Worm (Caenorhabditis elegans) whole organism, mixed stage, embryonic: Measurements from ENCODE around the gene dnc-2.
A peak's percentile ranks its signal among the peaks of the same experiment; 100 is the strongest.

Experiments
- M03D4.4 ChIP-seq: sonication (generic microtip); optimal IDR thresholded peaks from 2 replicates; lab custom pipeline; 2017; ENCODE audit warnings: mild to moderate bottlenecking, missing genetic modification characterization, missing compliant biosample characterization
- blmp-1 ChIP-seq: fragments of 150-350 bp; optimal IDR thresholded peaks from 2 replicates; lab custom pipeline; 2014; ENCODE audit warnings: missing biosample characterization, missing genetic modification characterization
- ceh-39 ChIP-seq: fragments of 150-350 bp; optimal IDR thresholded peaks from 2 replicates; lab custom pipeline; 2014; ENCODE audit warnings: missing biosample characterization, missing genetic modification characterization
- ceh-43 ChIP-seq: fragments of 200-800 bp; sonication (Bioruptor generic); optimal IDR thresholded peaks from 2 replicates; lab custom pipeline; 2018; ENCODE audit warnings: mild to moderate bottlenecking, missing genetic modification characterization, moderate library complexity, missing compliant biosample characterization
- ceh-83 ChIP-seq: fragments of 200-800 bp; sonication (Bioruptor generic); optimal IDR thresholded peaks from 2 replicates; lab custom pipeline; 2018; ENCODE audit warnings: mild to moderate bottlenecking, missing genetic modification characterization, missing compliant biosample characterization
- ces-1 ChIP-seq: fragments of 150-350 bp; optimal IDR thresholded peaks from 2 replicates; lab custom pipeline; 2014; ENCODE audit warnings: missing biosample characterization, missing genetic modification reagents, missing genetic modification characterization
- drap-1 ChIP-seq: fragments of 200-800 bp; sonication (Bioruptor generic); optimal IDR thresholded peaks from 3 replicates; lab custom pipeline; 2018; ENCODE audit warnings: mild to moderate bottlenecking, missing genetic modification characterization, missing compliant biosample characterization
- elt-1 ChIP-seq: sonication (generic microtip); optimal IDR thresholded peaks from 2 replicates; lab custom pipeline; 2017; ENCODE audit warnings: missing genetic modification characterization, mild to moderate bottlenecking, missing compliant biosample characterization, antibody characterized with exemption, moderate library complexity, borderline replicate concordance; ENCODE audit not compliant: insufficient read depth
- elt-3 ChIP-seq: fragments of 150-350 bp; optimal IDR thresholded peaks from 2 replicates; lab custom pipeline; 2014; ENCODE audit warnings: missing biosample characterization, missing genetic modification characterization
- flh-1 ChIP-seq: fragments of 200-800 bp; sonication (Bioruptor generic); optimal IDR thresholded peaks from 2 replicates; lab custom pipeline; 2018; ENCODE audit warnings: mild to moderate bottlenecking, missing genetic modification characterization, moderate library complexity, missing compliant biosample characterization
- ham-2 ChIP-seq: fragments of 200-800 bp; sonication (Bioruptor generic); optimal IDR thresholded peaks from 2 replicates; lab custom pipeline; 2018; ENCODE audit warnings: mild to moderate bottlenecking, missing genetic modification characterization, missing compliant biosample characterization
- hlh-1 ChIP-seq: fragments of 150-350 bp; optimal IDR thresholded peaks from 2 replicates; lab custom pipeline; 2014; ENCODE audit warnings: missing biosample characterization, missing genetic modification reagents, missing genetic modification characterization
- lin-13 ChIP-seq: fragments of 150-350 bp; optimal IDR thresholded peaks from 2 replicates; lab custom pipeline; 2014; ENCODE audit warnings: missing biosample characterization, missing genetic modification characterization
- lin-32 ChIP-seq: fragments of 200-800 bp; sonication (Bioruptor generic); optimal IDR thresholded peaks from 2 replicates; lab custom pipeline; 2018; ENCODE audit warnings: mild to moderate bottlenecking, missing genetic modification characterization, missing compliant biosample characterization
- lsy-2 ChIP-seq: fragments of 150-350 bp; optimal IDR thresholded peaks from 2 replicates; lab custom pipeline; 2014; ENCODE audit warnings: missing biosample characterization, missing genetic modification characterization
- mab-5 ChIP-seq: fragments of 150-350 bp; optimal IDR thresholded peaks from 2 replicates; lab custom pipeline; 2014; ENCODE audit warnings: missing biosample characterization, missing genetic modification characterization
- mep-1 ChIP-seq: fragments of 150-350 bp; optimal IDR thresholded peaks from 2 replicates; lab custom pipeline; 2017; ENCODE audit warnings: missing biosample characterization, missing genetic modification reagents, missing genetic modification characterization, inconsistent platforms
- mls-2 ChIP-seq: sonication (generic microtip); optimal IDR thresholded peaks from 2 replicates; lab custom pipeline; 2016; ENCODE audit warnings: mild to moderate bottlenecking, missing genetic modification characterization, moderate library complexity, missing compliant biosample characterization
- nhr-12 ChIP-seq: fragments of 150-350 bp; optimal IDR thresholded peaks from 2 replicates; lab custom pipeline; 2014; ENCODE audit warnings: missing biosample characterization, missing genetic modification characterization
- nhr-2 ChIP-seq: fragments of 150-350 bp; optimal IDR thresholded peaks from 2 replicates; lab custom pipeline; 2014; ENCODE audit warnings: missing biosample characterization, missing genetic modification characterization
- nhr-28 ChIP-seq: fragments of 150-350 bp; optimal IDR thresholded peaks from 2 replicates; lab custom pipeline; 2014; ENCODE audit warnings: missing biosample characterization, missing genetic modification characterization
- sem-2 ChIP-seq: fragments of 200-800 bp; sonication (Bioruptor generic); optimal IDR thresholded peaks from 2 replicates; lab custom pipeline; 2018; ENCODE audit warnings: mild to moderate bottlenecking, missing genetic modification characterization, missing compliant biosample characterization
- snpc-4 ChIP-seq: fragments of 150-350 bp; optimal IDR thresholded peaks from 2 replicates; lab custom pipeline; 2014; ENCODE audit warnings: missing biosample characterization, missing genetic modification characterization
- sptf-1 ChIP-seq: sonication (generic microtip); optimal IDR thresholded peaks from 2 replicates; lab custom pipeline; 2017; ENCODE audit warnings: mild to moderate bottlenecking, missing genetic modification characterization, moderate library complexity, missing compliant biosample characterization
- tbx-8 ChIP-seq: fragments of 200-800 bp; sonication (Bioruptor generic); optimal IDR thresholded peaks from 2 replicates; lab custom pipeline; 2018; ENCODE audit warnings: mild to moderate bottlenecking, missing genetic modification characterization, moderate library complexity, missing compliant biosample characterization
- unc-120 ChIP-seq: sonication (generic microtip); optimal IDR thresholded peaks from 2 replicates; lab custom pipeline; 2017; ENCODE audit warnings: missing genetic modification characterization, missing compliant biosample characterization; ENCODE audit not compliant: poor library complexity, severe bottlenecking
- unc-39 ChIP-seq: fragments of 150-350 bp; optimal IDR thresholded peaks from 2 replicates; lab custom pipeline; 2014; ENCODE audit warnings: missing biosample characterization, missing genetic modification characterization
- unc-62 ChIP-seq: fragments of 150-350 bp; optimal IDR thresholded peaks from 2 replicates; lab custom pipeline; 2014; ENCODE audit warnings: missing biosample characterization, missing genetic modification reagents, missing genetic modification characterization
- zip-8 ChIP-seq: fragments of 150-350 bp; optimal IDR thresholded peaks from 2 replicates; lab custom pipeline; 2014; ENCODE audit warnings: missing biosample characterization, missing genetic modification characterization
- ztf-11 ChIP-seq: fragments of 150-350 bp; optimal IDR thresholded peaks from 2 replicates; lab custom pipeline; 2014; ENCODE audit warnings: missing biosample characterization, missing genetic modification characterization

The dnc-2 gene

ce11 chrIII:5948986-5949385 lies 23.4 kb upstream of the dnc-2 start:
- TF ChIP-seq hlh-1 (tag; lab: Kevin White, UChicago) (no peak), zip-8 (tag; lab: Kevin White, UChicago) (no peak), ceh-83 (GFP tag; lab: Kevin White, UChicago) (no peak), mls-2 (tag; lab: Kevin White, UChicago) (no peak), blmp-1 (no peak), ceh-39 (tag; lab: Kevin White, UChicago) (no peak), mab-5 (no peak), nhr-28 (tag; lab: Kevin White, UChicago) (no peak), unc-39 (no peak), lin-32 (GFP tag; lab: Kevin White, UChicago) (no peak), drap-1 (no peak), mep-1 (no peak), sem-2 (GFP tag; lab: Kevin White, UChicago) (no peak), sptf-1 (tag; lab: Kevin White, UChicago) (no peak), ceh-43 (GFP tag; lab: Kevin White, UChicago) (no peak), M03D4.4 (tag; lab: Kevin White, UChicago) (no peak), elt-1 (no peak), snpc-4 (tag; lab: Kevin White, UChicago) (no peak), unc-62 (GFP tag; lab: Kevin White, UChicago) (no peak), flh-1 (GFP tag; lab: Kevin White, UChicago) (no peak)

DNA sequence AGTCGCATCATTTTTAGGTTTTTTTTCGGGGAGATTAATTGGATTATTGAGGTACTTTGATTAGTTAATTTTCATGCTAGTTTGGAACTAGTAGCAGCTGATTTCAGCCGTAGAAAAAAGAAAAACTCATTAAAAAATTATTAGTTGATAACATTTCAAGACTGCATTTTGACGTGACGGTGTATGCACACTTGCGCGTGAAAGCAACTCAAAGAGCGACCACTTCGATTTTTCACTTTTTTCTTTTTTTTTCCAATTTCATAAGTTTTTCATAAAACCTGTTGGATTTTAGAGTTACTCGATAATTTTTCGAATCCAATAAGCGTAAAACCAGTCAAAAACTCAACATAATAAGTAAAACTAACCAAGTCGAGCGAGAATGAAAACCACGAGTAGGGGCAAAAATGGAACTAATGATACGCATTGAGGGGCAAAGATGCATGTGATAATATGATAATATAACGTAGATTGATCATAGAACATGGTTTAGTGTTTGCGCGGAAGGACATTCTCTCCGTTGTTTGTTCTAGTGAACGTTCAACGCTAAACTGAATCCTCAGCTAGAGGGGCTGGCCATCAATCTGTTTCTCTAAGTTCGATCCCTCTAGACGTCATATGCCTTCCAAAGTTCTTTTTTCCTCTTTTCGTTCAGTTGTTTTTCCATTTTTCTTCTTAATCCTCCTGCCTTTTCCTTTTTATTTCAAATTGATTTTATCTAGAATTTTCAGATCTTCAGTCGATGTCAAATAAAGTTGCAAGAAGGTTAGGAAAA lies 22.8 kb upstream of the dnc-2 start, which contains the start of the genes F25B5.6 and F25B5.3:
Gene F25B5.6 (minus strand): TSS at position 572 of the 772 bp plus-strand sequence.
Gene F25B5.3 (plus strand): TSS at position 722 of the 772 bp plus-strand sequence.
- TF ChIP-seq sptf-1 (tag; lab: Kevin White, UChicago) = no peak
- no peak for TF ChIP-seq elt-3 (tag; lab: Kevin White, UChicago)
- no peak for TF ChIP-seq ceh-39 (tag; lab: Kevin White, UChicago)
- peak; percentile 51 for TF ChIP-seq ces-1 (GFP tag; lab: Kevin White, UChicago)
- no peak for TF ChIP-seq unc-62 (GFP tag; lab: Kevin White, UChicago)
- TF ChIP-seq lsy-2 = no peak
- TF ChIP-seq, all 35 proteins: peak for 1

ce11 chrIII:5945865-5946264 lies 20.3 kb upstream of the dnc-2 start, which contains the start of gene F25B5.5:
Gene F25B5.5 (minus strand): TSS chrIII:5946124.
- TF ChIP-seq zip-8 (tag; lab: Kevin White, UChicago) (no peak), nhr-12 (tag; lab: Kevin White, UChicago) (no peak), blmp-1 (no peak), ceh-83 (GFP tag; lab: Kevin White, UChicago) (no peak), mep-1 (no peak), sem-2 (GFP tag; lab: Kevin White, UChicago) (no peak), ces-1 (GFP tag; lab: Kevin White, UChicago) (no peak), elt-3 (tag; lab: Kevin White, UChicago) (no peak), mls-2 (tag; lab: Kevin White, UChicago) (no peak), nhr-28 (tag; lab: Kevin White, UChicago) (no peak), nhr-2 (tag; lab: Kevin White, UChicago) (no peak), flh-1 (GFP tag; lab: Kevin White, UChicago) (no peak), unc-62 (GFP tag; lab: Kevin White, UChicago) (no peak), ztf-11 (no peak), unc-120 (tag; lab: Kevin White, UChicago) (no peak)

ce11 chrIII:5943368-5944180 lies 18.0 kb upstream of the dnc-2 start:
- TF ChIP-seq lin-32 (GFP tag; lab: Kevin White, UChicago) = peak; percentile 3
- TF ChIP-seq ceh-83 (GFP tag; lab: Kevin White, UChicago) = peak; percentile 78
- TF ChIP-seq ztf-11 = no peak

DNA sequence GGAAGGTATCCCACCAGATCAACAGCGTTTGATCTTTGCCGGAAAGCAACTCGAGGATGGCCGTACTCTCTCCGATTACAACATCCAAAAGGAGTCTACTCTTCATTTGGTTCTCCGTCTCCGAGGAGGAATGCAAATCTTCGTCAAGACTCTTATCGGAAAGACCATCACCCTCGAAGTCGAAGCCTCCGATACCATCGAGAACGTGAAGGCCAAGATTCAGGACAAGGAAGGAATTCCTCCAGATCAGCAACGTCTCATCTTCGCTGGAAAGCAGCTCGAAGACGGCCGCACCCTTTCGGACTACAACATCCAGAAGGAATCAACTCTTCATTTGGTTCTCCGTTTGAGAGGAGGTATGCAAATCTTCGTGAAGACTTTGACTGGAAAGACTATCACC lies 16.5 kb upstream of the dnc-2 start:
- peak; percentile 42 for TF ChIP-seq ham-2 (GFP tag; lab: Kevin White, UChicago)
- no peak for TF ChIP-seq unc-120 (tag; lab: Kevin White, UChicago)
- TF ChIP-seq nhr-2 (tag; lab: Kevin White, UChicago) = no peak
- TF ChIP-seq elt-1 = peak; percentile 84
- no peak for TF ChIP-seq lin-13 (tag; lab: Kevin White, UChicago)
- TF ChIP-seq lin-32 (GFP tag; lab: Kevin White, UChicago) = no peak
- no peak for TF ChIP-seq ztf-11
- no peak for TF ChIP-seq tbx-8 (GFP tag; lab: Kevin White, UChicago)
- TF ChIP-seq, all 35 proteins: peak for 2
